Worm (Caenorhabditis elegans): ENCODE data around the gene Y53F4B.19.

DNA sequence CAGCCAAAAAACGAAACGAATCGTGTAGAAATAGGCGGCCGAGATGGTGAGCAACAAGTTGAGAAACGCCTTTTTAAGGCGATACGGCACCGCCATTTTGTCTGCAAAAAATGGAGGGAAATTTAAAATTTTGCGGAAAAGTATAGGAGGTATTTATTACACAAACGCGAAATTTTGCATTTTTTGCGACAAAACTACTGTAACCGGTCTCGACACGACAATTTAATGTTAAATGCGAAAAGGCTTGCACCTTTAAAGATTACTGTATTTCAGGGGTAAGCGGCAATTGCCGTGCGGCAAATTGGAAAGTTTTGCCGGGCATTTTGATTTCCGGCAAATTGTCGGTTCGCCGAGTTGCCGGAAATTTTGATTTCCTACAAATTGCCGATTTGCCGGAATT, 5.2 kb upstream of the Y53F4B.19 start, which contains the start of gene Y53F4B.18:
- TF ChIP-seq fkh-10 (GFP tag; optimal IDR thresholded peaks at IDR 0.05) (no peak), elt-2 (tag; optimal IDR thresholded peaks at IDR 0.05) (no peak), elt-4 (tag; optimal IDR thresholded peaks at IDR 0.05) (no peak), nfya-1 (tag; optimal IDR thresholded peaks at IDR 0.05) (no peak), dmd-4 (tag; optimal IDR thresholded peaks at IDR 0.05; ENCODE audit: borderline replicate concordance) (no peak), ceh-14 (tag; optimal IDR thresholded peaks at IDR 0.05) (no peak), dve-1 (tag; optimal IDR thresholded peaks at IDR 0.05) (no peak), K02D7.2 (tag; optimal IDR thresholded peaks at IDR 0.05) (no peak), unc-55 (GFP tag; optimal IDR thresholded peaks at IDR 0.05) (no peak), ceh-24 (tag; optimal IDR thresholded peaks at IDR 0.05) (no peak)

All from whole organism, late embryonic.